Fruit fly (Drosophila melanogaster): ENCODE data around the gene Alr.

Alr gene

DNA sequence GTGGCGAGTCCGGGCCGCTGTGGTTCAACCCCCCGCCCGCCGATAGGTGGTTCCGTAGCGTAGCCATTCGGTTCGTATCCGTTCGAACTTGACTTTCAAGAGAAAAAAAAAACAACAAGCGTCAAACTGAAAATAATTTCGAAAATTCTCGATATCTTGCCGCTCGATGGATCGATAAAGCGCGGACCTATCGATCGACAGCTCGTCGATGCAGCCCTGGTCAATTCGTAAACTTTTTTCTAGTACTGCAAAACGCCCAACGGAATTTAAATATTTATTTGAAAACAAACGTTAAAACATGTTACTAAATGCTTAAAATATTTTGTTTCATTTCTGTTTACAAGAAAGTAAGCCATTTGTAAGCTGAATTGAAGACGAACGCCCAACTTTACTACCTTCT lies 14.1 kb downstream of the Alr start (continued):
- TF ChIP-seq CG3726 (GFP tag; IDR thresholded peaks at IDR 0.05) (no peak), Med (GFP tag) (peak; percentile 86), gt (GFP tag; IDR thresholded peaks at IDR 0.05) (no peak), stwl (tag; optimal IDR thresholded peaks at IDR 0.05) (peak; percentile 53), Awh (GFP tag; IDR thresholded peaks at IDR 0.05) (no peak), CG17568 (GFP tag; optimal IDR thresholded peaks at IDR 0.05) (no peak), sob (GFP tag; IDR thresholded peaks at IDR 0.05) (0 out of 2 replicates have a peak, but pooled peaks have one; percentile 39), Fer3 (tag; optimal IDR thresholded peaks at IDR 0.05) (no peak), CG2129 (GFP tag; IDR thresholded peaks at IDR 0.05; ENCODE audit: partially characterized antibody) (no peak), ara (GFP tag; IDR thresholded peaks at IDR 0.05) (no peak), CG33213 (GFP tag; optimal IDR thresholded peaks at IDR 0.05) (peak; percentile 41), trh (GFP tag; optimal IDR thresholded peaks at IDR 0.05) (no peak), ci (GFP tag; IDR thresholded peaks at IDR 0.05) (no peak), CG16813 (GFP tag; IDR thresholded peaks at IDR 0.05; ENCODE audit: partially characterized antibody) (peak; percentile 60), phol (tag; optimal IDR thresholded peaks at IDR 0.05) (peak; percentile 13), lab (GFP tag; optimal IDR thresholded peaks at IDR 0.05) (no peak), Oaz (GFP tag; IDR thresholded peaks at IDR 0.05) (no peak), p53 (GFP tag; optimal IDR thresholded peaks at IDR 0.05) (no peak), CG10366 (GFP tag; IDR thresholded peaks at IDR 0.05) (no peak), CG10147 (GFP tag; optimal IDR thresholded peaks at IDR 0.05) (no peak), Sry-δ (GFP tag; optimal IDR thresholded peaks at IDR 0.05) (peak; percentile 68), CG3407 (GFP tag; optimal IDR thresholded peaks at IDR 0.05) (no peak), schlank (tag; optimal IDR thresholded peaks at IDR 0.05) (no peak), Neu2 (GFP tag; optimal IDR thresholded peaks at IDR 0.05; ENCODE audit: borderline replicate concordance) (no peak), ken (GFP tag; IDR thresholded peaks at IDR 0.05) (no peak), Ada2b (GFP tag; IDR thresholded peaks at IDR 0.05) (no peak), tgo (GFP tag; IDR thresholded peaks at IDR 0.05) (no peak), klu (GFP tag; IDR thresholded peaks at IDR 0.05) (no peak), vnd (GFP tag; IDR thresholded peaks at IDR 0.05; ENCODE audit: partially characterized antibody) (0 out of 3 replicates have a peak, but pooled peaks have one; percentile 40), CG12659 (GFP tag; optimal IDR thresholded peaks at IDR 0.05) (peak; percentile 10), E2f2 (GFP tag; IDR thresholded peaks at IDR 0.05) (peak; percentile 96), bab2 (GFP tag; optimal IDR thresholded peaks at IDR 0.05) (no peak), CG8290 (GFP tag; optimal IDR thresholded peaks at IDR 0.05) (peak; percentile 18), CG8290 (tag; optimal IDR thresholded peaks at IDR 0.05) (peak in 1 of 2 experiments; percentile 37), CG8281 (tag; optimal IDR thresholded peaks at IDR 0.05) (no peak), CG17912 (GFP tag; optimal IDR thresholded peaks at IDR 0.05) (no peak), gcm2 (GFP tag; optimal IDR thresholded peaks at IDR 0.05) (no peak), CG18476 (GFP tag; optimal IDR thresholded peaks at IDR 0.05) (no peak), bsh (GFP tag; optimal IDR thresholded peaks at IDR 0.05) (no peak), mld (GFP tag; IDR thresholded peaks at IDR 0.05; ENCODE audit: partially characterized antibody) (no peak), CG42726 (GFP tag; IDR thresholded peaks at IDR 0.05; ENCODE audit: partially characterized antibody) (no peak), CG11398 (GFP tag; optimal IDR thresholded peaks at IDR 0.05) (no peak), Camta (GFP tag; optimal IDR thresholded peaks at IDR 0.05) (no peak), abd-A (tag; optimal IDR thresholded peaks at IDR 0.05) (no peak), CG6683 (GFP tag; optimal IDR thresholded peaks at IDR 0.05) (no peak), row (GFP tag; IDR thresholded peaks at IDR 0.05) (no peak), CG6654 (GFP tag; optimal IDR thresholded peaks at IDR 0.05) (no peak), CG4820 (GFP tag; optimal IDR thresholded peaks at IDR 0.05) (no peak), eyg (GFP tag; optimal IDR thresholded peaks at IDR 0.05) (no peak), ttk (GFP tag; IDR thresholded peaks at IDR 0.05) (no peak), Rfx (GFP tag; IDR thresholded peaks at IDR 0.05) (peak; percentile 28; the same call in 1 of the 2 replicates), Dad (GFP tag; optimal IDR thresholded peaks at IDR 0.05) (peak; percentile 9)
